Worm (Caenorhabditis elegans) whole organism, mixed stage, embryonic: ENCODE results near the gene set-21.

ENCODE experiments used
- M03D4.4 ChIP-seq: sonication (generic microtip); optimal IDR thresholded peaks from 2 replicates; lab custom pipeline; 2017; ENCODE audit warnings: mild to moderate bottlenecking, missing genetic modification characterization, missing compliant biosample characterization
- bed-3 ChIP-seq: fragments of 200-800 bp; sonication (Bioruptor generic); optimal IDR thresholded peaks from 3 replicates; lab custom pipeline; 2018; ENCODE audit warnings: mild to moderate bottlenecking, missing genetic modification characterization, moderate library complexity, missing compliant biosample characterization
- blmp-1 ChIP-seq: fragments of 150-350 bp; optimal IDR thresholded peaks from 2 replicates; lab custom pipeline; 2014; ENCODE audit warnings: missing biosample characterization, missing genetic modification characterization
- ceh-39 ChIP-seq: fragments of 150-350 bp; optimal IDR thresholded peaks from 2 replicates; lab custom pipeline; 2014; ENCODE audit warnings: missing biosample characterization, missing genetic modification characterization
- ceh-43 ChIP-seq: fragments of 200-800 bp; sonication (Bioruptor generic); optimal IDR thresholded peaks from 2 replicates; lab custom pipeline; 2018; ENCODE audit warnings: mild to moderate bottlenecking, missing genetic modification characterization, moderate library complexity, missing compliant biosample characterization
- ces-1 ChIP-seq: fragments of 150-350 bp; optimal IDR thresholded peaks from 2 replicates; lab custom pipeline; 2014; ENCODE audit warnings: missing biosample characterization, missing genetic modification reagents, missing genetic modification characterization
- cnd-1 ChIP-seq: fragments of 200-800 bp; sonication (Bioruptor generic); optimal IDR thresholded peaks from 2 replicates; lab custom pipeline; 2018; ENCODE audit warnings: mild to moderate bottlenecking, missing genetic modification characterization, missing compliant biosample characterization
- drap-1 ChIP-seq: fragments of 200-800 bp; sonication (Bioruptor generic); optimal IDR thresholded peaks from 3 replicates; lab custom pipeline; 2018; ENCODE audit warnings: mild to moderate bottlenecking, missing genetic modification characterization, missing compliant biosample characterization
- elt-1 ChIP-seq: sonication (generic microtip); optimal IDR thresholded peaks from 2 replicates; lab custom pipeline; 2017; ENCODE audit warnings: missing genetic modification characterization, mild to moderate bottlenecking, missing compliant biosample characterization, antibody characterized with exemption, moderate library complexity, borderline replicate concordance; ENCODE audit not compliant: insufficient read depth
- elt-3 ChIP-seq: fragments of 150-350 bp; optimal IDR thresholded peaks from 2 replicates; lab custom pipeline; 2014; ENCODE audit warnings: missing biosample characterization, missing genetic modification characterization
- ham-2 ChIP-seq: fragments of 200-800 bp; sonication (Bioruptor generic); optimal IDR thresholded peaks from 2 replicates; lab custom pipeline; 2018; ENCODE audit warnings: mild to moderate bottlenecking, missing genetic modification characterization, missing compliant biosample characterization
- hlh-1 ChIP-seq: fragments of 150-350 bp; optimal IDR thresholded peaks from 2 replicates; lab custom pipeline; 2014; ENCODE audit warnings: missing biosample characterization, missing genetic modification reagents, missing genetic modification characterization
- lin-13 ChIP-seq: fragments of 150-350 bp; optimal IDR thresholded peaks from 2 replicates; lab custom pipeline; 2014; ENCODE audit warnings: missing biosample characterization, missing genetic modification characterization
- lin-32 ChIP-seq: fragments of 200-800 bp; sonication (Bioruptor generic); optimal IDR thresholded peaks from 2 replicates; lab custom pipeline; 2018; ENCODE audit warnings: mild to moderate bottlenecking, missing genetic modification characterization, missing compliant biosample characterization
- lsy-2 ChIP-seq: fragments of 150-350 bp; optimal IDR thresholded peaks from 2 replicates; lab custom pipeline; 2014; ENCODE audit warnings: missing biosample characterization, missing genetic modification characterization
- mab-5 ChIP-seq: fragments of 150-350 bp; optimal IDR thresholded peaks from 2 replicates; lab custom pipeline; 2014; ENCODE audit warnings: missing biosample characterization, missing genetic modification characterization
- mep-1 ChIP-seq: fragments of 150-350 bp; optimal IDR thresholded peaks from 2 replicates; lab custom pipeline; 2017; ENCODE audit warnings: missing biosample characterization, missing genetic modification reagents, missing genetic modification characterization, inconsistent platforms
- mls-2 ChIP-seq: sonication (generic microtip); optimal IDR thresholded peaks from 2 replicates; lab custom pipeline; 2016; ENCODE audit warnings: mild to moderate bottlenecking, missing genetic modification characterization, moderate library complexity, missing compliant biosample characterization
- nhr-12 ChIP-seq: fragments of 150-350 bp; optimal IDR thresholded peaks from 2 replicates; lab custom pipeline; 2014; ENCODE audit warnings: missing biosample characterization, missing genetic modification characterization
- nhr-2 ChIP-seq: fragments of 150-350 bp; optimal IDR thresholded peaks from 2 replicates; lab custom pipeline; 2014; ENCODE audit warnings: missing biosample characterization, missing genetic modification characterization
- nhr-237 ChIP-seq: fragments of 150-350 bp; optimal IDR thresholded peaks from 2 replicates; lab custom pipeline; 2014; ENCODE audit warnings: missing biosample characterization, missing genetic modification characterization
- nhr-28 ChIP-seq: fragments of 150-350 bp; optimal IDR thresholded peaks from 2 replicates; lab custom pipeline; 2014; ENCODE audit warnings: missing biosample characterization, missing genetic modification characterization
- nhr-76 ChIP-seq: sonication (generic microtip); optimal IDR thresholded peaks from 2 replicates; lab custom pipeline; 2017; ENCODE audit warnings: missing biosample characterization, missing genetic modification characterization
- pha-4 ChIP-seq: fragments of 150-350 bp; optimal IDR thresholded peaks from 2 replicates; lab custom pipeline; 2018; ENCODE audit warnings: missing biosample characterization, missing genetic modification reagents, missing genetic modification characterization
- sem-2 ChIP-seq: fragments of 200-800 bp; sonication (Bioruptor generic); optimal IDR thresholded peaks from 2 replicates; lab custom pipeline; 2018; ENCODE audit warnings: mild to moderate bottlenecking, missing genetic modification characterization, missing compliant biosample characterization
- snpc-4 ChIP-seq: fragments of 150-350 bp; optimal IDR thresholded peaks from 2 replicates; lab custom pipeline; 2014; ENCODE audit warnings: missing biosample characterization, missing genetic modification characterization
- sptf-1 ChIP-seq: sonication (generic microtip); optimal IDR thresholded peaks from 2 replicates; lab custom pipeline; 2017; ENCODE audit warnings: mild to moderate bottlenecking, missing genetic modification characterization, moderate library complexity, missing compliant biosample characterization
- tbx-8 ChIP-seq: fragments of 200-800 bp; sonication (Bioruptor generic); optimal IDR thresholded peaks from 2 replicates; lab custom pipeline; 2018; ENCODE audit warnings: mild to moderate bottlenecking, missing genetic modification characterization, moderate library complexity, missing compliant biosample characterization
- unc-120 ChIP-seq: sonication (generic microtip); optimal IDR thresholded peaks from 2 replicates; lab custom pipeline; 2017; ENCODE audit warnings: missing genetic modification characterization, missing compliant biosample characterization; ENCODE audit not compliant: poor library complexity, severe bottlenecking
- unc-39 ChIP-seq: fragments of 150-350 bp; optimal IDR thresholded peaks from 2 replicates; lab custom pipeline; 2014; ENCODE audit warnings: missing biosample characterization, missing genetic modification characterization
- unc-62 ChIP-seq: fragments of 150-350 bp; optimal IDR thresholded peaks from 2 replicates; lab custom pipeline; 2014; ENCODE audit warnings: missing biosample characterization, missing genetic modification reagents, missing genetic modification characterization
- zip-8 ChIP-seq: fragments of 150-350 bp; optimal IDR thresholded peaks from 2 replicates; lab custom pipeline; 2014; ENCODE audit warnings: missing biosample characterization, missing genetic modification characterization
- ztf-11 ChIP-seq: fragments of 150-350 bp; optimal IDR thresholded peaks from 2 replicates; lab custom pipeline; 2014; ENCODE audit warnings: missing biosample characterization, missing genetic modification characterization

The set-21 gene

ce11 chrIV:4390438-4390894, at the start of gene set-21, which contains the start of gene rpl-7A:
set-21 (plus strand) TSS chrIV:4390844.
rpl-7A (minus strand) TSS chrIV:4390590.
- TF ChIP-seq nhr-28 (tag; lab: Kevin White, UChicago) (no peak), tbx-8 (GFP tag; lab: Kevin White, UChicago) (peak; percentile 27), ceh-43 (GFP tag; lab: Kevin White, UChicago) (no peak), M03D4.4 (peak; percentile 51), pha-4 (tag; lab: Kevin White, UChicago) (peak; percentile 56), hlh-1 (peak; percentile 7), elt-3 (tag; lab: Kevin White, UChicago) (no peak), unc-120 (tag; lab: Kevin White, UChicago) (peak; percentile 18), nhr-76 (tag; lab: Kevin White, UChicago) (no peak), nhr-2 (tag; lab: Kevin White, UChicago) (no peak), ceh-39 (peak; percentile 71), ces-1 (GFP tag; lab: Kevin White, UChicago) (peak; percentile 47), drap-1 (GFP tag; lab: Kevin White, UChicago) (peak; percentile 62), cnd-1 (peak; percentile 64), lsy-2 (tag; lab: Kevin White, UChicago) (peak; percentile 93), nhr-237 (tag; lab: Kevin White, UChicago) (peak; percentile 84), lin-13 (tag; lab: Kevin White, UChicago) (peak; percentile 76), mls-2 (tag; lab: Kevin White, UChicago) (peak; percentile 70), sptf-1 (tag; lab: Kevin White, UChicago) (peak; percentile 85), unc-62 (GFP tag; lab: Kevin White, UChicago) (peak; percentile 49), elt-1 (tag; lab: Kevin White, UChicago) (no peak), unc-39 (tag; lab: Kevin White, UChicago) (no peak), mep-1 (tag; lab: Kevin White, UChicago) (peak; percentile 86), nhr-12 (tag; lab: Kevin White, UChicago) (no peak), zip-8 (tag; lab: Kevin White, UChicago) (no peak), blmp-1 (no peak)

DNA sequence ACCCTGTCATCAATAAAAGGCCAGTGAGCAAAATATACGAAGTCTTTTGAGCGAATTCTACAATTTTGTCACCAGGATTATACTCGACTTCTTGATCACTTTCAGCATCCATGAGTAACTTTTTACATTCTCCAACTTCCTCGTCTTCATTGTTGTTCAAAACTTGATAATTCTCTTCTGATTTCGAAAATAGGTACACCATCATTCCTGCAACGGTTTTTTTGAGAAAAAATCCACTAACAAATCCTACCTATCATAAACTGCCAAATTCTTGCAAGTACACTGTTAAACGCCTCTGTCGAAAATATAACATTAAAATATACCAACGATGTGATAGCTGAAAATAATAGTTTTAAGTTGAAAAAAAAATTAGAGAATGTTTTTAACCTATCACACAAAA, 45.8 kb upstream of the set-21 start:
- TF ChIP-seq sptf-1 (tag; lab: Kevin White, UChicago), result no peak
- no peak for TF ChIP-seq lin-13 (tag; lab: Kevin White, UChicago)
- TF ChIP-seq ztf-11 (tag; lab: Kevin White, UChicago), result no peak
- no peak for TF ChIP-seq lin-32 (GFP tag; lab: Kevin White, UChicago)
- no peak for TF ChIP-seq pha-4 (tag; lab: Kevin White, UChicago)
- no peak for TF ChIP-seq ceh-43 (GFP tag; lab: Kevin White, UChicago)

ce11 chrIV:4346512-4346911, 44.1 kb upstream of the set-21 start, which contains the start of gene oac-52:
oac-52 (minus strand) TSS chrIV:4346612.
- TF ChIP-seq snpc-4 (tag; lab: Kevin White, UChicago) (no peak), hlh-1 (no peak), tbx-8 (GFP tag; lab: Kevin White, UChicago) (no peak), M03D4.4 (no peak), drap-1 (GFP tag; lab: Kevin White, UChicago) (no peak), sem-2 (GFP tag; lab: Kevin White, UChicago) (no peak), bed-3 (GFP tag; lab: Kevin White, UChicago) (no peak), mab-5 (tag; lab: Kevin White, UChicago) (no peak), unc-120 (tag; lab: Kevin White, UChicago) (no peak), nhr-2 (tag; lab: Kevin White, UChicago) (no peak), nhr-76 (tag; lab: Kevin White, UChicago) (no peak), ham-2 (GFP tag; lab: Kevin White, UChicago) (no peak), ces-1 (GFP tag; lab: Kevin White, UChicago) (no peak), mep-1 (tag; lab: Kevin White, UChicago) (no peak)

DNA sequence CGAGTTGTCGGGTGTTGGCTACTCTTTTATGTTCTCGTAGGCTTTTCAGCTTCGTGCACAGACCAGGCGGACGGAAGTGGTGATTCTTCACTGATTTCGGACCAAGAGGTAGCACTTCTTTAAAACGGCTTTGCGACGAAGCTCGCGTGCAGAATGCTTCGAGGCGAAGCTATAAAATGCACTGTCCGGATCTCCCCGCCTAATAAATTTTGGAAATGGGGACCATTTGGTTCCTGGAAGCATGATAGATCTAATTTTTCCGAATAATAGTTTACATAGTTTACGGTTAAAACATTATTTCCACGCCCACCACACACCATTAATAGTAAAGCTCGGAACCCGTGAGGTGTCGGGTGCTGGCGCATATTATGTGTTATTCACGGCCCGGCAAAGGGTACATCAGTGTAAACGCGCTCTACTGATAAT, 43.1 kb upstream of the set-21 start:
- TF ChIP-seq sptf-1 (tag; lab: Kevin White, UChicago) (no peak), unc-120 (tag; lab: Kevin White, UChicago) (no peak), lin-32 (GFP tag; lab: Kevin White, UChicago) (no peak), nhr-12 (tag; lab: Kevin White, UChicago) (no peak), snpc-4 (tag; lab: Kevin White, UChicago) (no peak), pha-4 (tag; lab: Kevin White, UChicago) (no peak), zip-8 (tag; lab: Kevin White, UChicago) (no peak), nhr-28 (tag; lab: Kevin White, UChicago) (no peak), nhr-76 (tag; lab: Kevin White, UChicago) (no peak), sem-2 (GFP tag; lab: Kevin White, UChicago) (no peak), mls-2 (tag; lab: Kevin White, UChicago) (no peak), unc-62 (GFP tag; lab: Kevin White, UChicago) (no peak), mep-1 (tag; lab: Kevin White, UChicago) (no peak), ham-2 (GFP tag; lab: Kevin White, UChicago) (no peak), ceh-39 (no peak), lsy-2 (tag; lab: Kevin White, UChicago) (no peak), M03D4.4 (no peak)
